Worm (Caenorhabditis elegans): ENCODE measurements around the gene sqv-4.

DNA sequence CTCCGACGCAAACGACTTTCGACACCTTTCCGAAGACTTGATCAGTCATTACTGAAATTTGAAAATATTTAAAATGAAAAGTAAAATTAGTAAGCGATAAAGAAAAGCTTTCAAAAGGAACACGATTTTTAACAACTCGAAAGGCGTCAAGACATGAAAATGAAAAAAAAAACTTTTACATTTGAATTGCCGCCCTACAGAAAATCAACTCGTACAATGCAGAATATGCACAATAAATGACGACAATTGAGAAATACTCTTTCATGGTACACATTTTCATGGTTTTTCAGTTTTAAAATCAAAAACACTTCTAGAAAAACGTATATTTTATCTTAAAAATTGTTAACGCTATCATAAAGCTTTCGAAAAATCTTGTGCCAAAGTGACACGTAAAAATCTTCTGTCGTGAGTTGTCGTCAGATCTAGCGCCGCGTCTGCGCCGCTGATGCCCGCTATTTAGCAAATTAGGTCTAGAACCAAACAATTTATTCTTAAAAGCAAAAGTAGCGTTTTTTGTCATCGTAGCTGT is at the start of gene sqv-4:
- no peak for TF ChIP-seq nhr-237 (tag; optimal IDR thresholded peaks at IDR 0.05)
- no peak for TF ChIP-seq ZK546.5 (tag; optimal IDR thresholded peaks at IDR 0.05)
- no peak for TF ChIP-seq snpc-4 (tag; optimal IDR thresholded peaks at IDR 0.05)
- no peak for TF ChIP-seq fkh-10 (GFP tag; optimal IDR thresholded peaks at IDR 0.05)

All from whole organism, L3 larva.